Worm (Caenorhabditis elegans): ENCODE data around the gene wdr-46.

- TF ChIP-seq C08G9.2 (tag; optimal IDR thresholded peaks at IDR 0.05), result no peak
- no peak for TF ChIP-seq K02D7.2 (tag; optimal IDR thresholded peaks at IDR 0.05)
- TF ChIP-seq pha-2 (tag; optimal IDR thresholded peaks at IDR 0.05), result no peak
- no peak for TF ChIP-seq odd-2 (tag; optimal IDR thresholded peaks at IDR 0.05)
- TF ChIP-seq nhr-232 (tag; optimal IDR thresholded peaks at IDR 0.05), result no peak
- no peak for TF ChIP-seq ceh-45 (GFP tag; IDR thresholded peaks at IDR 0.05)
- TF ChIP-seq gmeb-2 (tag; optimal IDR thresholded peaks at IDR 0.05), result no peak
- no peak for TF ChIP-seq pros-1 (tag; optimal IDR thresholded peaks at IDR 0.05)
- TF ChIP-seq lin-11 (tag; optimal IDR thresholded peaks at IDR 0.05), result no peak
Measured at ce11 chrIV:12379784-12380183, 7.7 kb downstream of the wdr-46 start, which contains the start of gene thn-1.
